Worm (Caenorhabditis elegans): ENCODE measurements around the gene nlp-53.

nlp-53 gene

ce11 chrX:13604946-13605617 lies 13.6 kb upstream of the nlp-53 start, which contains the start of gene F54B11.9:
TSS of gene F54B11.9 (plus strand) at chrX:13605567.
- TF ChIP-seq unc-62 (GFP tag; optimal IDR thresholded peaks at IDR 0.05), result no peak

- TF ChIP-seq unc-62 (GFP tag; optimal IDR thresholded peaks at IDR 0.05), result no peak
Observed at ce11 chrX:13605854-13606253, 12.8 kb upstream of the nlp-53 start.

ce11 chrX:13610040-13610439 lies 8.6 kb upstream of the nlp-53 start:
- no peak for TF ChIP-seq unc-62 (GFP tag; optimal IDR thresholded peaks at IDR 0.05)

- no peak for TF ChIP-seq unc-62 (GFP tag; optimal IDR thresholded peaks at IDR 0.05)
Observed at ce11 chrX:13615181-13615580, 3.5 kb upstream of the nlp-53 start.

- no peak for TF ChIP-seq unc-62 (GFP tag; optimal IDR thresholded peaks at IDR 0.05)
Observed at ce11 chrX:13621628-13622027, 3.0 kb downstream of the nlp-53 start, which contains the start of gene Y12A6A.1. TSS of gene Y12A6A.1 (minus strand) at chrX:13621728.

ce11 chrX:13631122-13631672 lies 12.5 kb downstream of the nlp-53 start, which contains the start of gene nlg-1:
TSS of gene nlg-1 (minus strand) at chrX:13631172.
- no peak for TF ChIP-seq unc-62 (GFP tag; optimal IDR thresholded peaks at IDR 0.05)

- no peak for TF ChIP-seq unc-62 (GFP tag; optimal IDR thresholded peaks at IDR 0.05)
Observed at ce11 chrX:13632245-13632644, 13.6 kb downstream of the nlp-53 start.

- no peak for TF ChIP-seq unc-62 (GFP tag; optimal IDR thresholded peaks at IDR 0.05)
Observed at ce11 chrX:13633032-13633431, 14.4 kb downstream of the nlp-53 start.

ce11 chrX:13633876-13634479 lies 15.3 kb downstream of the nlp-53 start:
- TF ChIP-seq unc-62 (GFP tag; optimal IDR thresholded peaks at IDR 0.05), result no peak

- no peak for TF ChIP-seq unc-62 (GFP tag; optimal IDR thresholded peaks at IDR 0.05)
Observed at ce11 chrX:13637526-13637925, 18.9 kb downstream of the nlp-53 start.

ce11 chrX:13638351-13638958 lies 19.8 kb downstream of the nlp-53 start:
- TF ChIP-seq unc-62 (GFP tag; optimal IDR thresholded peaks at IDR 0.05), result no peak

- no peak for TF ChIP-seq unc-62 (GFP tag; optimal IDR thresholded peaks at IDR 0.05)
Observed at ce11 chrX:13639577-13639976, 20.9 kb downstream of the nlp-53 start, which contains the start of gene twk-20. TSS of gene twk-20 (plus strand) at chrX:13639877.

ce11 chrX:13644884-13645283 lies 26.2 kb downstream of the nlp-53 start:
- TF ChIP-seq unc-62 (GFP tag; optimal IDR thresholded peaks at IDR 0.05), result no peak

- no peak for TF ChIP-seq unc-62 (GFP tag; optimal IDR thresholded peaks at IDR 0.05)
Observed at ce11 chrX:13646798-13647197, 28.1 kb downstream of the nlp-53 start, which contains the start of gene acr-9. TSS of gene acr-9 (minus strand) at chrX:13646898.

ce11 chrX:13647305-13647704 lies 28.6 kb downstream of the nlp-53 start, which contains the start of gene C40C9.3:
TSS of gene C40C9.3 (plus strand) at chrX:13647605.
- no peak for TF ChIP-seq unc-62 (GFP tag; optimal IDR thresholded peaks at IDR 0.05)

- TF ChIP-seq unc-62 (GFP tag; optimal IDR thresholded peaks at IDR 0.05), result no peak
Observed at ce11 chrX:13650799-13651198, 32.1 kb downstream of the nlp-53 start, which contains the start of gene C40C9.4. TSS of gene C40C9.4 (plus strand) at chrX:13651099.

Measured in whole organism, dauer.